Worm (Caenorhabditis elegans): Measurements from ENCODE around the gene vps-24.

Gene vps-24

DNA sequence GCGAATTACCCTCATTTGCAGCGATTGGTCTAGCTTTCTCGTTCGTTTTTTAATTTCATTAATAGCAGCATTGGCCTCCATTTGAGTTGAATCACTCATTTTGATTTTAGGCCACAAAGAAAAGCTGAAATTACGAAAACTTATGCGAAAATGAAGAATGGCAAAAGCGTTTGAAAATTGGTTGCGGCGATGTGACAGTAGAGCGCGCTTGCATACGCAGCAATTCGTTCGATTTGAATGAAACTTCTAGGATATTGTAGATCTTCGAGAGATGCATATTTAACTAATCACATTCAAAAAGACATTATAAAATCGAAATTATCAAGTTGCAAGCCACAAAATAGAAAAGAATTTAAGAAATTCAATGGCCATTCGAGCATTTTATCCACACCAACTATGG lies 34.1 kb upstream of the vps-24 start, which contains the start of gene ulp-2:
Gene ulp-2, minus strand, starts transcription at position 158 of the 400 bp plus-strand sequence.
- TF ChIP-seq sox-4 (tag; optimal IDR thresholded peaks at IDR 0.05) (no peak), odd-2 (tag; optimal IDR thresholded peaks at IDR 0.05) (no peak), pha-2 (tag; optimal IDR thresholded peaks at IDR 0.05) (no peak), ceh-48 (tag; optimal IDR thresholded peaks at IDR 0.05) (no peak), pag-3 (tag; optimal IDR thresholded peaks at IDR 0.05; ENCODE audit: borderline replicate concordance) (no peak), pat-9 (tag; optimal IDR thresholded peaks at IDR 0.05) (no peak), ama-1 (optimal IDR thresholded peaks at IDR 0.05) (no peak), zip-5 (tag; optimal IDR thresholded peaks at IDR 0.05) (no peak), ztf-16 (tag; optimal IDR thresholded peaks at IDR 0.05) (no peak), ref-2 (tag; optimal IDR thresholded peaks at IDR 0.05) (no peak), nfya-1 (tag; optimal IDR thresholded peaks at IDR 0.05) (no peak), nhr-11 (tag; optimal IDR thresholded peaks at IDR 0.05) (no peak), C08G9.2 (tag; optimal IDR thresholded peaks at IDR 0.05) (no peak), lin-11 (tag; optimal IDR thresholded peaks at IDR 0.05) (no peak), rnt-1 (tag; optimal IDR thresholded peaks at IDR 0.05) (no peak), fkh-6 (tag; optimal IDR thresholded peaks at IDR 0.05) (no peak)

DNA sequence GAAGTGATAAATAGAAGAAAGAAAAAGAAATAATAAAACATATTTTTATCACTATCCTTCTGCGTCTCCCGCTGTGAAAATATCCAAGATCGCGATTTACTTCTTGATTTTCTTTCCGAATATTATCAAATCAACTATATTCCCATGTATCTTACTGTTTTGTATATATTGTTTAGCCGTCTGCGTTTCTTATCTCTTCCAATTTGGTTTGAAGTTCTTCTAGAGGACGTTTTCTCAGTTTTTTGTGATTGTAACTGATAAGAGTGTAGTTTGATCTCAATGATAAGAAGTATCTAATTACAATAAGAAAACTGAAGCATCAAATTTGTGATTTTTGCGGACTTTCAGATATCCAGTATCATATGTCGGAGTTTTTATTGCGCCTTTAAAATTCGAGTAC lies 33.1 kb upstream of the vps-24 start:
- TF ChIP-seq ceh-48 (tag; optimal IDR thresholded peaks at IDR 0.05) (no peak), pag-3 (tag; optimal IDR thresholded peaks at IDR 0.05; ENCODE audit: borderline replicate concordance) (no peak), elt-2 (tag; optimal IDR thresholded peaks at IDR 0.05) (peak; percentile 96), odd-2 (tag; optimal IDR thresholded peaks at IDR 0.05) (no peak)

DNA sequence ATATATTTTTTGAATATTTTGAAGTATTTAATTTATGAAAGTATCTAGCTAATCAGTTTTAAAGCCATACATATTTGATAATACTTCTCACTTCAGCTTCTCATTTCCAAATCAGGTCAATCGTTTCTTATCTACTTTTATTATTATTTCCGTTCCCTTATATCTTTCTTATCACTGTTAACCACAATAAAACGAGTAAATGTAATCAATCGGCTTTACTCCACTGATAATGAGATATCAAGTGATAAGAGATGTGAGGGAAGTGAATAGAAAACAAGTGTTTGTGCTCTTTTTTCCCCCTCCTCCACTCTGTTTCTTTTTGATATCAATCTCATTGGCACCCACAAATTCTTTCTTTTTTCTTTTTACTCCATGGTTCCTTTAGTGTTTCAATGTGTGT lies 27.2 kb upstream of the vps-24 start:
- TF ChIP-seq ets-4 (tag; optimal IDR thresholded peaks at IDR 0.05): no peak
- no peak for TF ChIP-seq ceh-30 (tag; optimal IDR thresholded peaks at IDR 0.05)
- TF ChIP-seq elt-2 (tag; optimal IDR thresholded peaks at IDR 0.05): peak; percentile 99
- no peak for TF ChIP-seq hlh-13 (GFP tag; optimal IDR thresholded peaks at IDR 0.05)
- TF ChIP-seq pqm-1 (tag; optimal IDR thresholded peaks at IDR 0.05): no peak

DNA sequence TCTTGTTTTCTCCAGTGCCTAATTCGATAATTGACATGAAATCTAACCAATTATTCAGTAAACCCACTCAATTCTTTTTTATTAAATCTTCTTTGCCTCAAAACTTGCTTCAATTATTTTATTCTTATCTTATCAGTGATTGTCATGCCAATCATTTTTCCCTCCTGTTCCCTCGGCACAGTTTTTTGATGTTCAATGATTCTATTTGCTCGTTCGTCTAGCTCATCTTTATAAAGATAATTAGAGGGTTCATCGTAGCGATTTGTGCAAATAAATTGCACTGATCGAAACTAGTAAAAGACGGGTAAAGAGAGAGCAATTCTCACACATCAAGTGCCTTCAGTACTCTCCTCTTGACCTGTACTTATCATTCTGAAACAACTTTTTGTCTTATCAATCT lies 26.2 kb upstream of the vps-24 start:
- TF ChIP-seq elt-2 (tag; optimal IDR thresholded peaks at IDR 0.05) (peak; percentile 93), K09A11.1 (tag; optimal IDR thresholded peaks at IDR 0.05; ENCODE audit: insufficient read depth) (no peak)

DNA sequence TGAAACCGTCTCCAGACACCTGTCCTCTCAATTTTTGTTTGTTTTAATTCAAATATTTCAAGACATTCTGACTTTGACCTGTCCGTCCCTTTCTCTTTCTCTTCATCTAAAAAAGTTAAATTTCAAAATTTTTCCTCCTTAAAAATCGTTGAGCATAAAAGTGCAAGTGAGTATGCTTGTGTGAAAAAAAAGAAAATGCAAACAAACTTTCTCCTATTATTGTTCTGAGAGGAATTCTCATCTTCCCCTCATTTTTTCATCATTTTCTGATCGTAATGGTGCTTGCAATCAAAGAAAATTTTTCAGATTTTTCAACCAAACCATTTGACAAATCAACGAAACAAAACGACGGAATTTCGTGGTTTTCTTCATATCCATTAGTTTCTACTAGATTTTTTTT lies 24.9 kb upstream of the vps-24 start, which contains the start of gene shc-2:
Gene shc-2, plus strand, starts transcription at position 301 of the 400 bp plus-strand sequence.
- TF ChIP-seq ztf-16 (tag; optimal IDR thresholded peaks at IDR 0.05) (no peak), ceh-2 (tag; optimal IDR thresholded peaks at IDR 0.05) (no peak), ama-1 (optimal IDR thresholded peaks at IDR 0.05) (no peak)

DNA sequence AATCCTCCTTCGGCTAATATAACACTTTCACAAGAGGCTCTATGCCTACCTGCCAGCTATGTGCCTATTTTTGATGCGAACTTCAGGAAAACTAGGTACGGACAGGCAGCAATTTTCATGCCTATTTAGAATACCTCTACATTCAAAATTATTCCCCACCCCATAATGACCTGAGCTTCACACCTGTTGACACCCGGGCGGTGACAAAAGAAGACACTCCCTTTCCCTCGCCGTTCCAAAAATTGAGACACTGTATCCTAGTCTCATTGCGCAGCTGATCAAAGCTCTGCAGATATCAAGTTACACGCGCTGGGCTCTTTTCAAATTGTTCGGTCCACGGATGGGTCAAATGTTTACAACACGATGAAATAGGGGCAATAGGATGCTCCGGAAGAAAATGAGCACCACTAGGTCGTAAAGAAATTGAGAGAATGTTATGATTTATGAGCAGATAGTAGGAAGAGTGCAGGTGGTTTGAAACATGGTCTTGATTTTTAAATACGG lies 19.3 kb upstream of the vps-24 start:
- TF ChIP-seq ceh-34 (tag; optimal IDR thresholded peaks at IDR 0.05) (peak; percentile 93), C08G9.2 (tag; optimal IDR thresholded peaks at IDR 0.05) (no peak)

DNA sequence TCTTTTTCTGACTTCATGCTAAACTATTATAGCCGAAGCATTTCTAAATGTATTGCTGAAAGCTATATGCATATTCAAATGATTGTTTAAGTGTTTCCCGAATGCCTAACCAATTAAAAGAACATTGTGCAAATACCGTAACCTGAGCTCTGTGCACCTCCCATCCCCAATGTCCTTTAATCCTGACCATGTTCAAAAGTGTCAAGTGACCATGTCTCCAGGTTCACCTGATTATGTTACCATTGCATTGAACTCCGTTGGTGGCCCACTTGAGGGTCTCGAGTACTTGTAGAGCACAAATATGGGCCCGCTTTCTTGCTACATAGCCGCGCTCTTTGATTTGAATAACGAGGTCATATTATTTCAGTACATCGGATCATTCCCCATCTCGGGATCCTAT lies 18.5 kb upstream of the vps-24 start:
- TF ChIP-seq ceh-6 (GFP tag; optimal IDR thresholded peaks at IDR 0.05) (no peak), ceh-34 (tag; optimal IDR thresholded peaks at IDR 0.05) (peak; percentile 87)

DNA sequence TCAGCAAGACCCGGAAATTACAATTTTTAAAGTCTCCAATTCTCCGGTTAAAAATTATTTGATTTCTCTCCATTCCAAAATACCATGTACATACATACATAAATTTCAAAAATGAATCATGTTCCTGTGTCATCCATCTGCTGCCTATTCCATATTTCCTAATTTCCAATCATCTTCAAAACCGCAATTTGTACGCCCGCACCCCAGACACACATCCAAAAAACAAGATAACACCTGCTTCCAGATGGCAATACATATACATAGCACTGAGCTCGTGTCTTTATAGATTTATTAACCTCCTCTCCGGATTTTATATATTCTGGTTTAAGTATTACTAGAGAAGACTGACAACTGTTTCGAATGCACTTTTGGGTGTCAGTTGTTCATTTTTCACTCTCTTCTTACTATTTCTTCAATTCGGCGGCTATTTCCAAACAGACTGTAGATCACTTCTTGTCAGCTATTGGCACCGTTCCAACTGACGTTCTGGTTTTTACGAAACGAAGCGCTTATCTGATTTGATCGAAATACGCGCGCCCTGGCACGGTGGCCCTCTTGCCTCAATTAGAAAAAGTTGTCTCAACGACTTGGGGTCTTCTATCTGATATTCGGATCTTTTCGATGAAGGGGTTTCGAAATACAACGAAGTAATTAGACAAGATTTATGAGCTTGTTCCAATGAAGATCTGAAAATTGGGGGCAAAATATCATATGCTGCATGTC lies 12.0 kb upstream of the vps-24 start:
- TF ChIP-seq pros-1 (tag; optimal IDR thresholded peaks at IDR 0.05) (no peak), ceh-31 (tag; optimal IDR thresholded peaks at IDR 0.05) (no peak), pha-2 (tag; optimal IDR thresholded peaks at IDR 0.05) (no peak), sox-2 (GFP tag; IDR thresholded peaks at IDR 0.05) (no peak), lin-11 (tag; optimal IDR thresholded peaks at IDR 0.05) (no peak), K02D7.2 (tag; optimal IDR thresholded peaks at IDR 0.05) (no peak), ceh-19 (GFP tag; optimal IDR thresholded peaks at IDR 0.05) (no peak), fax-1 (tag; optimal IDR thresholded peaks at IDR 0.05) (no peak), nfya-1 (tag; optimal IDR thresholded peaks at IDR 0.05) (no peak)
